Worm (Caenorhabditis elegans) whole organism, early embryonic: Measurements from ENCODE around the gene famp-1.
"Not testable (repeated sequence)": the region's sequence is repeated elsewhere in the genome, so short reads cannot be mapped to it uniquely, and the experiment has no call there.

Experiments used
- F13C5.2 ChIP-seq: sonication (generic microtip); optimal IDR thresholded peaks from 2 replicates; lab custom pipeline; 2017; ENCODE audit warnings: mild to moderate bottlenecking, missing genetic modification characterization, inconsistent platforms, missing compliant biosample characterization
- ama-1 ChIP-seq: fragments of 150-350 bp; optimal IDR thresholded peaks from 2 replicates; lab custom pipeline; 2014
- ceh-36 ChIP-seq: sonication (generic microtip); optimal IDR thresholded peaks from 2 replicates; lab custom pipeline; 2016; ENCODE audit warnings: missing genetic modification characterization, inconsistent platforms, missing compliant biosample characterization
- ets-7 ChIP-seq: sonication (generic microtip); optimal IDR thresholded peaks from 2 replicates; lab custom pipeline; 2016; ENCODE audit warnings: missing genotype, missing genetic modification characterization, missing compliant biosample characterization
- flt-1 ChIP-seq: fragments of 200-800 bp; sonication (Bioruptor generic); IDR thresholded peaks from 2 replicates; pipeline ENCODE4 v1.3.6; 2022; ENCODE audit warnings: missing genetic modification characterization, missing compliant biosample characterization
- hmbx-1 ChIP-seq: sonication (generic microtip); optimal IDR thresholded peaks from 2 replicates; lab custom pipeline; 2016; ENCODE audit warnings: mild to moderate bottlenecking, missing genetic modification characterization, missing compliant biosample characterization
- hnd-1 ChIP-seq: sonication (generic microtip); optimal IDR thresholded peaks from 2 replicates; lab custom pipeline; 2016; ENCODE audit warnings: missing genetic modification characterization, missing compliant biosample characterization
- pes-1 ChIP-seq: fragments of 200-800 bp; sonication (Bioruptor generic); IDR thresholded peaks from 2 replicates; pipeline ENCODE4 v1.3.6; 2022; ENCODE audit warnings: missing genetic modification reagents, missing genetic modification characterization, missing compliant biosample characterization
- tbx-37 ChIP-seq: fragments of 200-800 bp; sonication (Bioruptor generic); conservative IDR thresholded peaks from 2 replicates; pipeline ENCODE4 v1.3.6; 2022; ENCODE audit warnings: missing genetic modification reagents, missing genetic modification characterization, missing compliant biosample characterization
- tra-4 ChIP-seq: sonication (generic microtip); optimal IDR thresholded peaks from 2 replicates; lab custom pipeline; 2017; ENCODE audit warnings: missing genetic modification characterization, missing compliant biosample characterization

- TF ChIP-seq pes-1; hnd-1 (tag; lab: Kevin White, UChicago); ama-1 (lab: Kevin White, UChicago); tbx-37; flt-1; ceh-36; hmbx-1 (tag; lab: Kevin White, UChicago); tra-4 (tag; lab: Kevin White, UChicago); F13C5.2 (tag; lab: Kevin White, UChicago); ets-7: not testable (repeated sequence)
Observed at ce11 chrIV:2216756-2217155, 46.7 kb downstream of the famp-1 start, which contains the start of gene T04C4.3.
